Fruit fly (Drosophila melanogaster) whole organism, prepupa: ENCODE results near the gene Spc105R.
A peak's percentile ranks its signal among the peaks of the same experiment; 100 is the strongest.

Experiments used
- CG11762 ChIP-seq: fragments of 200-800 bp; sonication (Bioruptor generic); optimal IDR thresholded peaks from 3 replicates; lab custom pipeline; 2016; ENCODE audit warnings: missing biosample characterization, missing genetic modification characterization; ENCODE audit not compliant: insufficient read depth
- CG15336 ChIP-seq: fragments of 200-800 bp; sonication (Bioruptor generic); IDR thresholded peaks from 2 replicates; pipeline ENCODE4 v1.3.6; 2022; ENCODE audit warnings: missing biosample characterization, missing genetic modification characterization
- CG16779 ChIP-seq: fragments of 200-800 bp; sonication (Bioruptor generic); optimal IDR thresholded peaks from 3 replicates; lab custom pipeline; 2017; ENCODE audit warnings: missing biosample characterization, mild to moderate bottlenecking, missing genetic modification characterization
- CG3032 ChIP-seq: fragments of 200-800 bp; optimal IDR thresholded peaks from 2 replicates; lab custom pipeline; 2019; ENCODE audit warnings: missing biosample characterization, mild to moderate bottlenecking, missing genetic modification characterization, moderate library complexity
- CG31627 ChIP-seq: fragments of 200-800 bp; sonication (Bioruptor generic); optimal IDR thresholded peaks from 3 replicates; lab custom pipeline; 2016; ENCODE audit warnings: missing biosample characterization, missing genetic modification characterization
- CG32006 ChIP-seq: fragments of 200-800 bp; sonication (Bioruptor generic); optimal IDR thresholded peaks from 3 replicates; lab custom pipeline; 2017; ENCODE audit warnings: missing biosample characterization, mild to moderate bottlenecking, missing genetic modification characterization
- CG34406 ChIP-seq: fragments of 200-800 bp; sonication (Bioruptor generic); optimal IDR thresholded peaks from 3 replicates; lab custom pipeline; 2016; ENCODE audit warnings: missing biosample characterization, missing genetic modification characterization
- CG3919 ChIP-seq: fragments of 200-800 bp; sonication (Bioruptor generic); optimal IDR thresholded peaks from 3 replicates; lab custom pipeline; 2016; ENCODE audit warnings: missing biosample characterization, missing genetic modification characterization
- CG6276 ChIP-seq: fragments of 200-800 bp; sonication (Bioruptor generic); optimal IDR thresholded peaks from 2 replicates; lab custom pipeline; 2017; ENCODE audit warnings: missing biosample characterization, mild to moderate bottlenecking, missing genetic modification characterization
- CG6792 ChIP-seq: fragments of 200-800 bp; sonication (Bioruptor generic); optimal IDR thresholded peaks from 3 replicates; lab custom pipeline; 2016; ENCODE audit warnings: missing biosample characterization, missing genetic modification characterization
- CG6854 ChIP-seq: fragments of 200-800 bp; sonication (Bioruptor generic); optimal IDR thresholded peaks from 2 replicates; lab custom pipeline; 2017; ENCODE audit warnings: missing biosample characterization, mild to moderate bottlenecking, missing genetic modification characterization
- CG7368 ChIP-seq: fragments of 200-800 bp; sonication (Bioruptor generic); optimal IDR thresholded peaks from 3 replicates; lab custom pipeline; 2016; ENCODE audit warnings: missing biosample characterization, missing genetic modification characterization
- CG8319 ChIP-seq: fragments of 200-800 bp; sonication (Bioruptor generic); optimal IDR thresholded peaks from 3 replicates; lab custom pipeline; 2016; ENCODE audit warnings: missing biosample characterization, missing genetic modification characterization
- CG8632 ChIP-seq: fragments of 200-800 bp; sonication (Bioruptor generic); optimal IDR thresholded peaks from 3 replicates; lab custom pipeline; 2016; ENCODE audit warnings: missing biosample characterization, missing genetic modification characterization
- CG9139 ChIP-seq: fragments of 200-800 bp; sonication (Bioruptor generic); optimal IDR thresholded peaks from 3 replicates; lab custom pipeline; 2017; ENCODE audit warnings: missing biosample characterization, mild to moderate bottlenecking, missing genetic modification characterization
- Eip75B ChIP-seq: fragments of 200-800 bp; sonication (Bioruptor generic); optimal IDR thresholded peaks from 3 replicates; lab custom pipeline; 2016; ENCODE audit warnings: missing biosample characterization, missing genetic modification characterization
- Eip78C ChIP-seq: fragments of 200-800 bp; sonication (Bioruptor generic); peaks from one replicate; lab custom pipeline; 2016; ENCODE audit warnings: missing biosample characterization, missing genetic modification characterization
- Eip93F ChIP-seq: fragments of 200-800 bp; sonication (Bioruptor generic); optimal IDR thresholded peaks from 2 replicates; lab custom pipeline; 2016; ENCODE audit warnings: missing biosample characterization, mild to moderate bottlenecking, missing genetic modification characterization
- Ets21C ChIP-seq: fragments of 200-800 bp; sonication (Bioruptor generic); optimal IDR thresholded peaks from 3 replicates; lab custom pipeline; 2016; ENCODE audit warnings: missing biosample characterization, missing genetic modification characterization
- Ets96B ChIP-seq: fragments of 200-800 bp; optimal IDR thresholded peaks from 2 replicates; lab custom pipeline; 2019; ENCODE audit warnings: missing biosample characterization, mild to moderate bottlenecking, missing genetic modification characterization, moderate library complexity
- Hr38 ChIP-seq: sonication (Bioruptor generic); optimal IDR thresholded peaks from 2 replicates; lab custom pipeline; 2016; ENCODE audit warnings: missing biosample characterization, missing genetic modification characterization
- Hr39 ChIP-seq: fragments of 200-800 bp; sonication (Bioruptor generic); optimal IDR thresholded peaks from 2 replicates; lab custom pipeline; 2016; ENCODE audit warnings: missing biosample characterization, missing genetic modification characterization
- Met ChIP-seq: fragments of 200-800 bp; sonication (Bioruptor generic); optimal IDR thresholded peaks from 3 replicates; lab custom pipeline; 2016; ENCODE audit warnings: missing biosample characterization, missing genetic modification characterization
- Sox102F ChIP-seq: fragments of 200-800 bp; sonication (Bioruptor generic); optimal IDR thresholded peaks from 2 replicates; lab custom pipeline; 2016; ENCODE audit warnings: missing biosample characterization, mild to moderate bottlenecking, missing genetic modification characterization
- Sox14 ChIP-seq: fragments of 200-800 bp; sonication (Bioruptor generic); optimal IDR thresholded peaks from 3 replicates; lab custom pipeline; 2016; ENCODE audit warnings: missing biosample characterization, missing genetic modification characterization
- Sox15 ChIP-seq: fragments of 200-800 bp; sonication (Bioruptor generic); optimal IDR thresholded peaks from 3 replicates; lab custom pipeline; 2016; ENCODE audit warnings: missing biosample characterization, missing genetic modification characterization
- achi ChIP-seq: fragments of 200-800 bp; sonication (Bioruptor generic); optimal IDR thresholded peaks from 3 replicates; lab custom pipeline; 2016; ENCODE audit warnings: missing biosample characterization, missing genetic modification characterization
- acj6 ChIP-seq: fragments of 200-800 bp; sonication (Bioruptor generic); optimal IDR thresholded peaks from 3 replicates; lab custom pipeline; 2016; ENCODE audit warnings: missing biosample characterization, missing genetic modification characterization
- cyc ChIP-seq: fragments of 200-800 bp; sonication (Bioruptor generic); optimal IDR thresholded peaks from 3 replicates; lab custom pipeline; 2016; ENCODE audit warnings: missing biosample characterization, missing genetic modification characterization
- eg ChIP-seq: fragments of 200-800 bp; sonication (Bioruptor generic); IDR thresholded peaks from 3 replicates; pipeline ENCODE4 v1.3.6; 2022; ENCODE audit warnings: missing biosample characterization, missing genetic modification characterization
- esn ChIP-seq: fragments of 200-800 bp; sonication (Bioruptor generic); optimal IDR thresholded peaks from 2 replicates; lab custom pipeline; 2016; ENCODE audit warnings: missing biosample characterization, mild to moderate bottlenecking, missing genetic modification characterization, moderate library complexity
- fkh ChIP-seq: fragments of 200-800 bp; sonication (Bioruptor generic); optimal IDR thresholded peaks from 3 replicates; lab custom pipeline; 2017; ENCODE audit warnings: missing biosample characterization, mild to moderate bottlenecking, missing genetic modification characterization, moderate library complexity
- lz ChIP-seq: fragments of 200-800 bp; sonication (Bioruptor generic); optimal IDR thresholded peaks from 3 replicates; lab custom pipeline; 2016; ENCODE audit warnings: missing biosample characterization, missing genetic modification characterization
- net ChIP-seq: fragments of 200-800 bp; sonication (Bioruptor generic); optimal IDR thresholded peaks from 3 replicates; lab custom pipeline; 2016; ENCODE audit warnings: missing biosample characterization, missing genetic modification characterization
- spab ChIP-seq: fragments of 200-800 bp; sonication (Bioruptor generic); optimal IDR thresholded peaks from 2 replicates; lab custom pipeline; 2017; ENCODE audit warnings: missing biosample characterization, mild to moderate bottlenecking, missing genetic modification characterization, missing genetic modification reagents
- ss ChIP-seq, 2 experiments: fragments of 200-800 bp; sonication (Bioruptor generic); optimal IDR thresholded peaks; 2 replicates in 1 of 2; 3 replicates in 1 of 2; lab custom pipeline; 2017 to 2018; ENCODE audit warnings: mild to moderate bottlenecking in 2 of 2, missing biosample characterization in 2 of 2, missing genetic modification characterization in 2 of 2, moderate library complexity in 1 of 2
- svp ChIP-seq: fragments of 200-800 bp; sonication (Bioruptor generic); peaks from one replicate; lab custom pipeline; 2016; ENCODE audit warnings: missing biosample characterization, missing genetic modification characterization
- topi ChIP-seq: fragments of 200-800 bp; sonication (Bioruptor generic); optimal IDR thresholded peaks from 3 replicates; lab custom pipeline; 2016; ENCODE audit warnings: missing biosample characterization, missing genetic modification characterization
- vri ChIP-seq: fragments of 200-800 bp; sonication (Bioruptor generic); optimal IDR thresholded peaks from 3 replicates; lab custom pipeline; 2016; ENCODE audit warnings: missing biosample characterization, mild to moderate bottlenecking, missing genetic modification characterization

Spc105R gene

DNA sequence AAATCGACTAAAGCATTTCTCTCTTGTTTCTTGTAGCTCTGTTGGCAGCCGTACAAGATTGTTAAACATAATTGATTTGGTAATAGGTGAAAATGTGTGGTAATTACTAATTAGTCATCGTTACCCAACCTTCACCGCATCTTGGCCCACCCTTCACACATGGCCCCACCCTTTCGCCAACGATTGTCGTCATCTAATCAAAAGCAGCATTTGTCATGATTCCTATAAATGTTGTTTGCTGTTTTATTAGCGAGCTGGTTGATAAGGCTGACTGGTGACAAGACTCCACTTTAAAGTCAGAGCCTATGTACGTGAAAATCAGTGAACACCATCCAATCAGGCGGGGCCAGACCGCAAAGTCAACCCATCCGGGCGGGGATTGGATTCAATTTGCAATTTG lies 30.2 kb downstream of the Spc105R start:
- TF ChIP-seq Sox102F (GFP tag; lab: Kevin White, UChicago) = no peak
- peak; percentile 47 for TF ChIP-seq vri
- TF ChIP-seq, all 60 proteins: peak for 1

DNA sequence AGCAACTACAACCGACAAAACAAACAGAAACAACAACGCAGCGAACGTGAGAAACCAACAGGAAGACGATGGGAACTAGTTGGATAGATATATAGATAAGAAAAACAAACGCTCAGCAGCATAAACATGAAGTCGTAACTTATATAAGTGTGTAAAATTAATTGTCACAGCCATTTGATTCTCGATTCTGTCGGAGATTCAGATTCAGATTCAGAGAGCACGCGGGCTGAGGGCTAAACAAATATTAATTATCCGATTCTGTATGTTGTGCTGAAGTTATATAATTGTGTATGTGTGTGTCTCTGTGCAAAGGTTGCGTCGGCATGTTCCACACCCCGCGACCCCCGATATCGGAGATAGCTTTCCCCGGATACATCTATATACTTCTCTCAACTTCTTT lies 33.9 kb downstream of the Spc105R start:
- TF ChIP-seq Eip78C (GFP tag; lab: Kevin White, UChicago) (peak; percentile 29), CG8632 (GFP tag; lab: Kevin White, UChicago) (no peak)

DNA sequence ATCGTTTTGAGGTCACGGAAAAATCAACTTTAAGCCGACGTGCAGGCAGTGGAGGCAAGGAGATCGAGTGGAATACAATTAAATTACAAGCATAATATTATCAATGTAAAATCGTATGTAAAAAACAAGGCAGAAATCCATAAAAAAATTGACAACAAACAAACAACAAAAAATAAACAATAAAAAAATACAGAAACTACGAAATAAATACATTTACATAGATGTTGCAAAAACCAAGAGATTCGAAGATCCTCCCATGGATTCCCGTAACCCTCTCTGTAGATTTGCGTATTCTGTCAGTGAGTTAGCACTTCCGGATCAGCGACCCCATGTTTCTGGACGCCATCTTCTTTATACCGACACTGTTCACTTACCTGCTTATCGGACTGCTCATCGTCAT lies 35.7 kb downstream of the Spc105R start, which contains the start of gene CG3288:
Gene CG3288 (plus strand): TSS at position 301 of the 400 bp plus-strand sequence.
- TF ChIP-seq acj6 (GFP tag; lab: Kevin White, UChicago) (no peak), CG15336 (GFP tag; lab: Robert Waterston, UW) (no peak), Sox15 (GFP tag; lab: Kevin White, UChicago) (no peak), eg (GFP tag; lab: Robert Waterston, UW) (no peak)

DNA sequence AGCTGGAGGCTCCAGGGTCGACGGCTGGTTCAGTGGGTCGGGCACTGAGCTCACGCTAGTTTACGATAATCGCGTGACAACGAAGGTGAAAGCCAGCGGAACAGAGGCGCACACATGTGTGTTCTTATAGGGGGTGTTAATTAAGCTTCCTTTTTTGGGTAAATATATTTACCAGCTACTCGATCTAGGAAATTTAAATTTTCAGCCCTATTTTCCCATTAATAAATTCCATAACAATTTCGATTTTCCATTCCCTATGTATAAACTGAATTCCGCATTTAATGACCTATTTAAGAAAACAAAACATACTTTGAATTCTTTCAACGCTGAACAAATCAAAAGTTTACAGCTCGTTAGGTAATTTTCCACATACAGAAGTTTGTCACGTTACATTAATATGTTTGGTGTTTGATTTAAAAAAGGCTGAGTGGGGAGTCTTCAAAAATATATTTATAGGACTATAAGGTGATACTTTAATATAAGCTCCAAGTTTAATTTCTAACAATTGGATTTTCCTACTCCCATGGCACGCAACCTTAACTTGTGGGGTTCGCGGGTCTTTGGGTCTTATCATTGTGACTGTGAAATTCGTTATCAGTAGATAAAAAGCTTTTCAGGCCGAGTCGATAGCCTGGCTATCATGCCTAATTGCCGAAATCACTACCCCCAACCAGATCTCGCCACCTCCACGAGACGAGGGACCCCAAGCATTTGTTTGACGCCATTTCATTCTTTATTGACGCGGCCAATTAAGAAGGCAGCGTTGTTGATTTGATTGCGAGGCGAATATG lies 37.0 kb downstream of the Spc105R start, which contains the start of gene CG13255:
Gene CG13255 (plus strand): TSS at position 449 of the 791 bp plus-strand sequence.
- no peak for TF ChIP-seq Ets21C (GFP tag; lab: Kevin White, UChicago)
- TF ChIP-seq cyc (GFP tag; lab: Kevin White, UChicago) = peak; percentile 2
- no peak for TF ChIP-seq Sox14
- peak; percentile 19 for TF ChIP-seq lz (GFP tag; lab: Kevin White, UChicago)
- TF ChIP-seq Ets96B (tag; lab: Kevin White, UChicago) = no peak
- TF ChIP-seq Hr39 (GFP tag; lab: Kevin White, UChicago) = peak; percentile 47
- TF ChIP-seq CG34406 (GFP tag; lab: Kevin White, UChicago) = no peak
- TF ChIP-seq CG6792 (GFP tag; lab: Kevin White, UChicago) = peak; percentile 13
- TF ChIP-seq Eip78C (GFP tag; lab: Kevin White, UChicago) = peak; percentile 48
- no peak for TF ChIP-seq CG3032 (tag; lab: Kevin White, UChicago)
- TF ChIP-seq achi (GFP tag; lab: Kevin White, UChicago) = no peak
- TF ChIP-seq eg (GFP tag; lab: Robert Waterston, UW) = no peak
- TF ChIP-seq esn (GFP tag; lab: Kevin White, UChicago) = peak; percentile 56
- TF ChIP-seq net (GFP tag; lab: Kevin White, UChicago) = no peak
- peak; percentile 9 for TF ChIP-seq topi (GFP tag; lab: Kevin White, UChicago)
- no peak for TF ChIP-seq CG9139 (GFP tag; lab: Kevin White, UChicago)
- TF ChIP-seq CG32006 (GFP tag; lab: Kevin White, UChicago) = no peak
- TF ChIP-seq CG16779 (tag; lab: Kevin White, UChicago) = no peak
- TF ChIP-seq Hr38 (GFP tag; lab: Kevin White, UChicago) = no peak
- peak; percentile 34 for TF ChIP-seq CG31627 (GFP tag; lab: Kevin White, UChicago)
- peak; percentile 29 for TF ChIP-seq Eip75B
- no peak for TF ChIP-seq CG6276 (GFP tag; lab: Kevin White, UChicago)
- no peak for TF ChIP-seq spab (GFP tag; lab: Kevin White, UChicago)
- TF ChIP-seq CG11762 = no peak
- no peak for TF ChIP-seq CG6854 (GFP tag; lab: Kevin White, UChicago)
- TF ChIP-seq CG3919 (GFP tag; lab: Kevin White, UChicago) = no peak
- TF ChIP-seq ss (GFP tag; optimal IDR thresholded peaks at IDR 0.05; lab: Kevin White, UChicago) = no peak
- no peak for TF ChIP-seq vri
- TF ChIP-seq CG7368 (GFP tag; lab: Kevin White, UChicago) = no peak
- peak; percentile 4 for TF ChIP-seq acj6 (GFP tag; lab: Kevin White, UChicago)
- TF ChIP-seq svp (GFP tag; lab: Kevin White, UChicago) = no peak
- TF ChIP-seq Eip93F = peak; percentile 18
- no peak for TF ChIP-seq CG15336 (GFP tag; lab: Robert Waterston, UW)
- TF ChIP-seq Sox15 (GFP tag; lab: Kevin White, UChicago) = no peak
- TF ChIP-seq Met (GFP tag; lab: Kevin White, UChicago) = peak; percentile 15
- peak; percentile 0 for TF ChIP-seq CG8319
- TF ChIP-seq fkh (GFP tag; lab: Kevin White, UChicago) = peak; percentile 15
- TF ChIP-seq, all 60 proteins: peak for 14
